Fruit fly (Drosophila melanogaster) whole organism, embryonic: ENCODE results near the gene CG6216.
A peak's percentile ranks its signal among the peaks of the same experiment; 100 is the strongest.

Source experiments
- B-H1 ChIP-seq: fragments of 200-800 bp; sonication (Bioruptor generic); IDR thresholded peaks from 3 replicates; pipeline ENCODE4 v1.3.6; 2022; ENCODE audit warnings: missing biosample characterization, missing genetic modification characterization
- BtbVII ChIP-seq: fragments of 200-800 bp; sonication (Bioruptor generic); optimal IDR thresholded peaks from 3 replicates; lab custom pipeline; 2017; ENCODE audit warnings: missing biosample characterization, mild to moderate bottlenecking, missing genetic modification characterization
- CG11398 ChIP-seq: fragments of 200-800 bp; sonication (Bioruptor generic); optimal IDR thresholded peaks from 2 replicates; lab custom pipeline; 2016; ENCODE audit warnings: missing biosample characterization, missing genetic modification characterization
- CG11504 ChIP-seq: fragments of 200-800 bp; sonication (Bioruptor generic); optimal IDR thresholded peaks from 3 replicates; lab custom pipeline; 2019; ENCODE audit warnings: missing biosample characterization, mild to moderate bottlenecking, missing genetic modification characterization, moderate library complexity
- CG14050 ChIP-seq: fragments of 200-800 bp; sonication (Bioruptor generic); IDR thresholded peaks from 3 replicates; pipeline ENCODE4 v1.3.6; 2022; ENCODE audit warnings: missing biosample characterization, missing genetic modification characterization
- CG1602 ChIP-seq: fragments of 200-800 bp; sonication (Bioruptor generic); optimal IDR thresholded peaks from 3 replicates; lab custom pipeline; 2016; ENCODE audit warnings: missing biosample characterization, missing genetic modification characterization
- CG17328 ChIP-seq: fragments of 200-800 bp; sonication (Bioruptor generic); IDR thresholded peaks from 2 replicates; pipeline ENCODE4 v1.3.6; 2022; ENCODE audit warnings: missing biosample characterization, missing genetic modification characterization
- CG17829 ChIP-seq: fragments of 200-800 bp; optimal IDR thresholded peaks from 2 replicates; lab custom pipeline; 2019; ENCODE audit warnings: missing biosample characterization, mild to moderate bottlenecking, missing genetic modification characterization, moderate library complexity
- CG32532 ChIP-seq: fragments of 200-800 bp; sonication (Bioruptor generic); IDR thresholded peaks from 2 replicates; pipeline ENCODE4 v1.3.6; 2022; ENCODE audit warnings: missing biosample characterization, missing genetic modification characterization
- CG3407 ChIP-seq: fragments of 200-800 bp; sonication (Bioruptor generic); optimal IDR thresholded peaks from 2 replicates; lab custom pipeline; 2018; ENCODE audit warnings: missing biosample characterization, mild to moderate bottlenecking, missing genetic modification characterization
- CG4328 ChIP-seq: fragments of 200-800 bp; sonication (Bioruptor generic); optimal IDR thresholded peaks from 3 replicates; lab custom pipeline; 2017; ENCODE audit warnings: missing biosample characterization, missing genetic modification reagents, missing genetic modification characterization
- CG4360 ChIP-seq: fragments of 200-800 bp; sonication (Bioruptor generic); IDR thresholded peaks from 2 replicates; pipeline ENCODE4 v1.3.6; 2022; ENCODE audit warnings: missing biosample characterization, missing genetic modification characterization
- CG4404 ChIP-seq: fragments of 200-800 bp; sonication (Bioruptor generic); IDR thresholded peaks from 2 replicates; pipeline ENCODE4 v1.3.6; 2022; ENCODE audit warnings: missing biosample characterization, missing genetic modification characterization
- CG4820 ChIP-seq: fragments of 200-800 bp; sonication (Bioruptor generic); optimal IDR thresholded peaks from 3 replicates; lab custom pipeline; 2016; ENCODE audit warnings: missing biosample characterization, missing genetic modification characterization
- CG6765 ChIP-seq: fragments of 200-800 bp; sonication (Bioruptor generic); optimal IDR thresholded peaks from 3 replicates; lab custom pipeline; 2017; ENCODE audit warnings: missing biosample characterization, mild to moderate bottlenecking, missing genetic modification characterization
- D19A ChIP-seq: fragments of 200-800 bp; optimal IDR thresholded peaks from 3 replicates; lab custom pipeline; 2019; ENCODE audit warnings: missing biosample characterization, mild to moderate bottlenecking, missing genetic modification characterization, moderate library complexity
- Dad ChIP-seq: fragments of 200-800 bp; sonication (Bioruptor generic); optimal IDR thresholded peaks from 3 replicates; lab custom pipeline; 2016; ENCODE audit warnings: missing biosample characterization, missing genetic modification characterization
- Dbx ChIP-seq: fragments of 200-800 bp; sonication (Bioruptor generic); IDR thresholded peaks from 3 replicates; pipeline ENCODE4 v1.3.6; 2022; ENCODE audit warnings: missing biosample characterization, missing genetic modification characterization
- Dek ChIP-seq: fragments of 200-800 bp; sonication (Bioruptor generic); optimal IDR thresholded peaks from 3 replicates; lab custom pipeline; 2019; ENCODE audit warnings: missing biosample characterization, mild to moderate bottlenecking, missing genetic modification characterization, moderate library complexity
- Fer3 ChIP-seq: fragments of 200-800 bp; sonication (Bioruptor generic); optimal IDR thresholded peaks from 2 replicates; lab custom pipeline; 2018; ENCODE audit warnings: missing biosample characterization, mild to moderate bottlenecking, missing genetic modification characterization, moderate library complexity
- Gsc ChIP-seq: fragments of 200-800 bp; sonication (Bioruptor generic); IDR thresholded peaks from 2 replicates; pipeline ENCODE4 v1.3.6; 2022; ENCODE audit warnings: missing biosample characterization, missing genetic modification characterization
- HmgZ ChIP-seq: fragments of 200-800 bp; sonication (Bioruptor generic); optimal IDR thresholded peaks from 2 replicates; lab custom pipeline; 2018; ENCODE audit warnings: missing biosample characterization, mild to moderate bottlenecking, missing genetic modification characterization
- Hr78 ChIP-seq, 2 experiments: fragments of 200-800 bp in 1 of 2; fragments of >200 bp in 1 of 2; sonication (Bioruptor generic) in 1 of 2; optimal IDR thresholded peaks; 2 replicates each; lab custom pipeline; 2017 to 2019; ENCODE audit warnings: missing biosample characterization in 2 of 2, missing genetic modification characterization in 2 of 2, mild to moderate bottlenecking in 1 of 2, moderate library complexity in 1 of 2
- Kr ChIP-seq: fragments of 200-800 bp; sonication (Bioruptor generic); optimal IDR thresholded peaks from 2 replicates; lab custom pipeline; 2017; ENCODE audit warnings: missing biosample characterization, mild to moderate bottlenecking, missing genetic modification characterization
- Mrtf ChIP-seq: fragments of 200-800 bp; sonication (Bioruptor generic); IDR thresholded peaks from 3 replicates; pipeline ENCODE4 v1.3.6; 2022; ENCODE audit warnings: missing biosample characterization, missing genetic modification characterization
- NK7.1 ChIP-seq: fragments of 200-800 bp; sonication (Bioruptor generic); optimal IDR thresholded peaks from 3 replicates; lab custom pipeline; 2016; ENCODE audit warnings: missing biosample characterization, missing genetic modification characterization
- Rfx ChIP-seq: fragments of 200-800 bp; sonication (Bioruptor generic); IDR thresholded peaks from 2 replicates; pipeline ENCODE4 v1.3.6; 2022; ENCODE audit warnings: missing biosample characterization, missing genetic modification characterization
- abd-A ChIP-seq: fragments of 200-800 bp; sonication (Bioruptor generic); optimal IDR thresholded peaks from 3 replicates; lab custom pipeline; 2019; ENCODE audit warnings: missing biosample characterization, mild to moderate bottlenecking, missing genetic modification characterization, moderate library complexity
- amos ChIP-seq: fragments of 200-800 bp; sonication (Bioruptor generic); IDR thresholded peaks from 2 replicates; pipeline ENCODE4 v1.3.6; 2022; ENCODE audit warnings: missing biosample characterization, missing genetic modification characterization; ENCODE audit not compliant: partially characterized antibody
- aop ChIP-seq: fragments of 200-800 bp; sonication (Bioruptor generic); IDR thresholded peaks from 2 replicates; pipeline ENCODE4 v1.3.6; 2022; ENCODE audit warnings: missing biosample characterization, missing genetic modification characterization
- ap ChIP-seq: fragments of 200-800 bp; sonication (Bioruptor generic); IDR thresholded peaks from 2 replicates; pipeline ENCODE4 v1.3.6; 2022; ENCODE audit warnings: missing biosample characterization, missing genetic modification characterization
- cas ChIP-seq: fragments of 200-800 bp; sonication (Bioruptor generic); IDR thresholded peaks from 2 replicates; pipeline ENCODE4 v1.3.6; 2022; ENCODE audit warnings: missing biosample characterization, missing genetic modification characterization
- cato ChIP-seq: fragments of 200-800 bp; sonication (Bioruptor generic); optimal IDR thresholded peaks from 2 replicates; lab custom pipeline; 2016; ENCODE audit warnings: missing biosample characterization, missing genetic modification characterization, borderline replicate concordance
- ci ChIP-seq: fragments of 200-800 bp; sonication (Bioruptor generic); IDR thresholded peaks from 3 replicates; pipeline ENCODE4 v1.3.6; 2022; ENCODE audit warnings: missing biosample characterization, missing genetic modification characterization
- crp ChIP-seq, 2 experiments: fragments of 200-800 bp; sonication (Bioruptor generic); optimal IDR thresholded peaks; 2 replicates in 1 of 2; 3 replicates in 1 of 2; lab custom pipeline; 2017; ENCODE audit warnings: missing biosample characterization in 2 of 2, missing genetic modification characterization in 2 of 2, mild to moderate bottlenecking in 1 of 2, moderate library complexity in 1 of 2
- eyg ChIP-seq: fragments of 200-800 bp; sonication (Bioruptor generic); optimal IDR thresholded peaks from 3 replicates; lab custom pipeline; 2016; ENCODE audit warnings: missing biosample characterization, missing genetic modification characterization
- fu2 ChIP-seq: fragments of 200-800 bp; sonication (Bioruptor generic); optimal IDR thresholded peaks from 2 replicates; lab custom pipeline; 2016; ENCODE audit warnings: missing biosample characterization, missing genetic modification characterization
- gt ChIP-seq: fragments of 200-800 bp; sonication (Bioruptor generic); IDR thresholded peaks from 2 replicates; pipeline ENCODE4 v1.3.6; 2022; ENCODE audit warnings: missing biosample characterization, missing genetic modification characterization
- jing ChIP-seq: fragments of 200-800 bp; sonication (Bioruptor generic); optimal IDR thresholded peaks from 2 replicates; lab custom pipeline; 2018; ENCODE audit warnings: missing biosample characterization, mild to moderate bottlenecking, missing genetic modification characterization
- kay ChIP-seq: fragments of 200-800 bp; sonication (Bioruptor generic); optimal IDR thresholded peaks from 2 replicates; lab custom pipeline; 2016; ENCODE audit warnings: missing biosample characterization, missing genetic modification characterization
- nom ChIP-seq: fragments of 200-800 bp; sonication (Bioruptor generic); optimal IDR thresholded peaks from 2 replicates; lab custom pipeline; 2017; ENCODE audit warnings: missing biosample characterization, missing genetic modification characterization, mild to moderate bottlenecking, moderate library complexity, missing genetic modification reagents
- ranshi ChIP-seq: fragments of 200-800 bp; sonication (Bioruptor generic); IDR thresholded peaks from 2 replicates; pipeline ENCODE4 v1.3.6; 2022; ENCODE audit warnings: missing biosample characterization, missing genetic modification characterization
- schlank ChIP-seq: fragments of 200-800 bp; sonication (Bioruptor generic); optimal IDR thresholded peaks from 2 replicates; lab custom pipeline; 2018; ENCODE audit warnings: missing biosample characterization, mild to moderate bottlenecking, missing genetic modification characterization
- sim ChIP-seq: fragments of 200-800 bp; sonication (Bioruptor generic); IDR thresholded peaks from 2 replicates; pipeline ENCODE4 v1.3.6; 2022; ENCODE audit warnings: missing biosample characterization, missing genetic modification characterization
- ssp ChIP-seq: fragments of 200-800 bp; sonication (Bioruptor generic); IDR thresholded peaks from 2 replicates; pipeline ENCODE4 v1.3.6; 2022; ENCODE audit warnings: missing biosample characterization, missing genetic modification characterization
- tgo ChIP-seq: fragments of 200-800 bp; sonication (Bioruptor generic); IDR thresholded peaks from 3 replicates; pipeline ENCODE4 v1.3.6; 2022; ENCODE audit warnings: missing biosample characterization, missing genetic modification characterization
- toy ChIP-seq: fragments of 200-800 bp; sonication (Bioruptor generic); IDR thresholded peaks from 2 replicates; pipeline ENCODE4 v1.3.6; 2022; ENCODE audit warnings: missing biosample characterization, missing genetic modification characterization
- tup ChIP-seq: fragments of 200-800 bp; sonication (Bioruptor generic); optimal IDR thresholded peaks from 2 replicates; lab custom pipeline; 2016; ENCODE audit warnings: missing biosample characterization, mild to moderate bottlenecking, missing genetic modification characterization, moderate library complexity
- zfh1 ChIP-seq: fragments of 200-800 bp; sonication (Bioruptor generic); IDR thresholded peaks from 3 replicates; pipeline ENCODE4 v1.3.6; 2022; ENCODE audit warnings: missing biosample characterization, missing genetic modification characterization
- zfh2 ChIP-seq: fragments of 200-800 bp; sonication (Bioruptor generic); optimal IDR thresholded peaks from 2 replicates; lab custom pipeline; 2016; ENCODE audit warnings: missing biosample characterization, missing genetic modification characterization

The CG6216 gene

DNA sequence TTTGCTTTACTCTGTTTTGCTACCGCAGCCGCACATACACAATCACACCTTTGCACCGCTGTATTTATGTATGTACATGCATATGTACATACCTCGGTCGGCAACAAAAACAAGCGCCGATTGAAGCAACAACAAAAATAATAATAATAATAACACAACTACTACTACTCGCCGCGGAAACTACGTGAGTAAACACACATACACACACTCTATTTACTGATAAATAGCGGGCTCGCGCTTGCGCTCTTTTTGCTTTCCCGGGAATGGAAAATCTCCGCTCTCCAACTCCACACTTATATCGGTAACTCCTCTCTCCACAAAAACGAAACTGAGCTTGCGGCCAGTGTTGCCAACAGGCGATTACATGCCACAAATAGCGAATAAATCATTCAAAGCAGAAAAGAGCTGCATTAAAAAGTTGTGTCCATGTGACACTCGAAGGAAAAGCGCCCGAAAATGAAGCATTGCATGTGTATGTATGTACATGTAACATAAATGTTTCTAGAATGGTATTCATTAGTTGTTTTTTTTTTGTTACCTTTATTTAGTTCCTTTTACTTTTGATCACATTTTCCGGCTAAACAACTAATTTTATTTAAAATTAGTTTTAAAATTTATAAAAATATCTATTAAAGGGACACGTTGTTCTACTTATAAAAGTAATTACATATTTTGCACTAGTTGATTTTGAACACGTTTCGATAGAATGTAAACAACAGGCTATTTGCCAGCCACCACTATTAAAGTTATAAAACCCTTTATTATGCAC, 31.8 kb downstream of the CG6216 start (continued):
- peak; percentile 71 for TF ChIP-seq Fer3 (tag; lab: Kevin White, UChicago)
- TF ChIP-seq Dek (tag; lab: Kevin White, UChicago) = peak; percentile 55
- peak; percentile 65; the same call in 1 of the 2 replicates for TF ChIP-seq Rfx (GFP tag; lab: Robert Waterston, UW)
- peak; percentile 85 for TF ChIP-seq schlank (tag; lab: Kevin White, UChicago)
- TF ChIP-seq sim (GFP tag; lab: Robert Waterston, UW) = peak; percentile 77
- TF ChIP-seq kay (GFP tag; lab: Kevin White, UChicago) = peak; percentile 5
- no peak for TF ChIP-seq ap (GFP tag; lab: Robert Waterston, UW)
- TF ChIP-seq cas = no peak
- TF ChIP-seq ci = peak; percentile 92
- TF ChIP-seq fu2 (GFP tag; lab: Kevin White, UChicago) = no peak
- TF ChIP-seq BtbVII = peak; percentile 73
- peak; percentile 83 for TF ChIP-seq Kr (GFP tag; lab: Kevin White, UChicago)
- peak; percentile 87 for TF ChIP-seq CG3407 (GFP tag; lab: Kevin White, UChicago)
- no peak for TF ChIP-seq Gsc
- no peak for TF ChIP-seq gt (GFP tag; lab: Robert Waterston, UW)
- peak in 1 of 2 experiments; percentile 32 for TF ChIP-seq crp (GFP tag; optimal IDR thresholded peaks at IDR 0.05; lab: Kevin White, UChicago)
- TF ChIP-seq jing (GFP tag; lab: Kevin White, UChicago) = no peak
- TF ChIP-seq B-H1 (GFP tag; lab: Robert Waterston, UW) = no peak
- TF ChIP-seq zfh2 (GFP tag; lab: Kevin White, UChicago) = no peak
- peak; percentile 60 for TF ChIP-seq Dad (GFP tag; lab: Kevin White, UChicago)
- peak; percentile 98 for TF ChIP-seq abd-A (tag; lab: Kevin White, UChicago)
- TF ChIP-seq tgo (GFP tag; lab: Robert Waterston, UW) = peak; percentile 27; the same call in 1 of the 3 replicates
- no peak for TF ChIP-seq Hr78 (GFP tag; optimal IDR thresholded peaks at IDR 0.05; lab: Kevin White, UChicago)
- TF ChIP-seq cato (GFP tag; lab: Kevin White, UChicago) = no peak
- peak; percentile 40 for TF ChIP-seq NK7.1 (GFP tag; lab: Kevin White, UChicago)
- TF ChIP-seq CG32532 = peak; percentile 38; the same call in 1 of the 2 replicates
- peak; percentile 25; the same call in 1 of the 2 replicates for TF ChIP-seq CG4404 (GFP tag; lab: Robert Waterston, UW)
- peak; percentile 95 for TF ChIP-seq CG4328 (GFP tag; lab: Kevin White, UChicago)
- TF ChIP-seq CG4360 = peak; percentile 96
- TF ChIP-seq CG14050 (GFP tag; lab: Robert Waterston, UW) = peak; percentile 48; the same call in 1 of the 3 replicates
- TF ChIP-seq CG11504 (tag; lab: Kevin White, UChicago) = peak; percentile 30
- TF ChIP-seq Dbx (GFP tag; lab: Robert Waterston, UW) = peak; percentile 84; the same call in 2 of the 3 replicates
- no peak; the same call in 1 of the 2 replicates for TF ChIP-seq amos
- TF ChIP-seq nom (GFP tag; lab: Kevin White, UChicago) = peak; percentile 73
- no peak for TF ChIP-seq toy (GFP tag; lab: Robert Waterston, UW)
- TF ChIP-seq CG11398 (GFP tag; lab: Kevin White, UChicago) = peak; percentile 68
- peak; percentile 77 for TF ChIP-seq zfh1 (GFP tag; lab: Robert Waterston, UW)
- TF ChIP-seq aop (GFP tag; lab: Robert Waterston, UW) = no peak
- TF ChIP-seq CG6765 = peak; percentile 79
- TF ChIP-seq tup = peak; percentile 31
- TF ChIP-seq D19A = peak; percentile 53
- peak; percentile 94 for TF ChIP-seq HmgZ
- peak; percentile 33 for TF ChIP-seq eyg (GFP tag; lab: Kevin White, UChicago)
- TF ChIP-seq Mrtf = no peak
- TF ChIP-seq ssp = no peak
- peak; percentile 69 for TF ChIP-seq CG17328
- TF ChIP-seq ranshi (GFP tag; lab: Robert Waterston, UW) = peak; percentile 31; the same call in 1 of the 2 replicates
- TF ChIP-seq CG17829 (tag; lab: Kevin White, UChicago) = peak; percentile 50
- peak; percentile 44 for TF ChIP-seq CG1602 (GFP tag; lab: Kevin White, UChicago)
- TF ChIP-seq CG4820 = no peak
